Fruit fly (Drosophila melanogaster) Kc167 (cell line): ENCODE data around the gene Atg5.

Experiments used
- Myc ChIP-seq: fragments of >200 bp; optimal IDR thresholded peaks from 2 replicates; lab custom pipeline; 2017; ENCODE audit warnings: missing external identifiers
- Sin3A ChIP-seq: fragments of >200 bp; optimal IDR thresholded peaks from 2 replicates; lab custom pipeline; 2018; ENCODE audit warnings: missing external identifiers
- h ChIP-seq: fragments of >200 bp; optimal IDR thresholded peaks from 3 replicates; lab custom pipeline; 2018; ENCODE audit warnings: missing external identifiers
- insv ChIP-seq: fragments of >200 bp; optimal IDR thresholded peaks from 3 replicates; lab custom pipeline; 2018; ENCODE audit warnings: missing external identifiers
- psq ChIP-seq: fragments of >200 bp; optimal IDR thresholded peaks from 2 replicates; lab custom pipeline; 2017; ENCODE audit warnings: missing external identifiers
- ttk ChIP-seq: sonication (Bioruptor generic); optimal IDR thresholded peaks from 2 replicates; lab custom pipeline; 2017; ENCODE audit warnings: missing external identifiers

Atg5 gene

DNA sequence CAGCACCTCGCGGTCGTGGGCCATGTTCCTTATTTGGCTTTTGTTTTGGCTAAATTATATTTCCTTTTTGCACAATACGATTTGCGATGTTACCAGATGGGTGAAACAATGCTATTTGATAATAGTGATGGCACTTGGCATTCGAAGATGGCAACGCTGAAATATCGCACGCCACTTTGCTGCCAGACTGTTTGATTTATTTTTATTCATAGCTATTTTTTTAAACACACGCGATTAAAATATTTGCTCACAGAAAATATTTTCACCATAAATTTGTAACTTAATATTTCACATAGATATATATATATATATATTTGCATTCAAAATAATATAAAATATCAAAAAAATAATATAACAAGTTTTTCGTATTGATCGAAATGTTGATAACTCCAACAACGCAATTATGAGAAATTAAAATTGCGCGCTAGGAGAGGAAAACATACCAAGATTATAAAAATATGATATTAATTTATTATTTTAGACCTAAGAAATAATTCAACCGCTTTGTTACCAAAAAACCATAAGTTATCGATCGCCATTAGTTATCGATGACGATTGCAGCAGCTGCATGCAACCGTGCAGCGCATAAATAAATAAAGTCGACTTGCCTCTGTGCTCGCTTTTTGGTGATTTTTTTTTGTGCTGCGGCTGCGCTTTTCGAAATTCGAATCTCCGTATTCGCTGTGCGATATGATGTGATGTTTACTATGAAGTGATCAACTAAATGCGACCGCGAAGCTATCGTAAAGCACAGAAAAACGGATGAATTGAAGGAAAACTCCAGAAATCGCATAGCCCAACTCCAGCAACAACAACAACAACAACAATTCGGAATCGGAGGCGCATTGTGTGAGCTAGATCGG is at the start of gene Atg5, which contains the start of gene Dok:
Gene Atg5 (minus strand): TSS at position 122 of the 863 bp plus-strand sequence.
Gene Dok (plus strand): TSS at position 566 of the 863 bp plus-strand sequence.
- no peak for TF ChIP-seq h (lab: Kevin White, UChicago)
- TF ChIP-seq Sin3A (lab: Kevin White, UChicago), result no peak
- no peak for TF ChIP-seq psq (lab: Kevin White, UChicago)
- TF ChIP-seq ttk (lab: Kevin White, UChicago), result no peak
- no peak for TF ChIP-seq Myc (lab: Kevin White, UChicago)
- no peak for TF ChIP-seq insv (lab: Kevin White, UChicago)

DNA sequence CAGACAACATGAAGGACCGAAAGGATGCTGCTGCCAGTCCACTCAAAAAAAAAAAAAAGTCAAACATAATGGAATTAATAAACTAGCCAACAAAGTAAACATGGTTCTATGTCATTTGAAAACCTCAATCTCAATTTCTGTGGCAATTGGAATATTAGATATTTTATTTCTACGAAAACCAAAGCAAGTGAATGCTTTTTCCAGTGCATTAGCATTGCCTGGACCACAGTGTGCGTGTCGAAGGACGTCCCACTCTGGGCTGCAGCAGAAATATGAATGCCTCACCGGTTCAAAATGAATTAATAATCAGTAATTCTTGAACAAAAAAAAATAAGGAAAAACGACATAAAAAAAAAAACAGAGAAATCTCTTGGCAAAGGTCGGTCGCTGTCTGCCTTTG is 48.9 kb upstream of the Atg5 start:
- no peak for TF ChIP-seq Myc (lab: Kevin White, UChicago)
- TF ChIP-seq ttk (lab: Kevin White, UChicago), result no peak
- TF ChIP-seq insv (lab: Kevin White, UChicago), result no peak
- TF ChIP-seq h (lab: Kevin White, UChicago), result no peak
- no peak for TF ChIP-seq psq (lab: Kevin White, UChicago)
- TF ChIP-seq Sin3A (lab: Kevin White, UChicago), result no peak

DNA sequence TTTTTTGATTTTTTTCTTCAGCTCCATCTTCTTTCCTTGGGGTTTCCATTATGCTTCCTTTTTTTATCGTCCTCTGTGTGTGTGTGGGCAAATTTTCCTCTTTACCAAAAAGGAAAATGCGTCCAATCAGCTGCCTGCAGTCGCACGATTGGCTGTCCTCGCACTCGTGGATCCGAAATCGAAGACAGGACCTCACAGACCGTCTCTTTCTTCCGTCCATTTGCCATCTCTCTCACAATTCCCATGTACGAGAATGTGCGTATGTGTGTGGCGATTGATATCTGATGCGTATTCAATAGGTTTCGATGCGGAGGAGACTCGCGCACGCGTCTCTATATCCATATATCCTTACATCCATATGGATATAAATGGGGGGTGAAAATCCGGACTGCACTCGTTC is 44.8 kb upstream of the Atg5 start:
- TF ChIP-seq h (lab: Kevin White, UChicago), result no peak
- TF ChIP-seq psq (lab: Kevin White, UChicago), result no peak
- no peak for TF ChIP-seq insv (lab: Kevin White, UChicago)
- TF ChIP-seq Sin3A (lab: Kevin White, UChicago), result no peak
- TF ChIP-seq Myc (lab: Kevin White, UChicago), result no peak

DNA sequence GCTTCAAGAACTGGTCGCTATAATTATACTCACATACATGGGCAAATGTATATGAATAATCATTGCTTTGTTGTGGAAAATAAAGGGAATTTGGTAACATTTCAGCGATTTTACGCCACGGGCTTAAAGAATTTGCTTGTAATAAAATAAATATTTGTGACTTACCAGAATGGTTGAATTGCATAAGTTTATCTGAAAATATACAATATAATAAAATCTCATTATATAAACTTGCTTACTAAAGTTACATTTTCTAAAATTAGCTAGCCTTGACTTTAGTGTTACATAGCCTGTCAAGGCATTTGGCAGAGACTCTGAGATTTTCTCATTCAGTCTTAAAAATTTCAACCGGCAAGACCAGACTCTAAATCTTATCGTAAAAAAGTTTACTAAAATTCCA is 34.9 kb upstream of the Atg5 start, which contains the start of gene CG1999:
Gene CG1999 (plus strand): TSS at position 301 of the 400 bp plus-strand sequence.
- TF ChIP-seq ttk (lab: Kevin White, UChicago) (no peak), Myc (lab: Kevin White, UChicago) (no peak), insv (lab: Kevin White, UChicago) (no peak), Sin3A (lab: Kevin White, UChicago) (no peak), psq (lab: Kevin White, UChicago) (no peak), h (lab: Kevin White, UChicago) (no peak)

DNA sequence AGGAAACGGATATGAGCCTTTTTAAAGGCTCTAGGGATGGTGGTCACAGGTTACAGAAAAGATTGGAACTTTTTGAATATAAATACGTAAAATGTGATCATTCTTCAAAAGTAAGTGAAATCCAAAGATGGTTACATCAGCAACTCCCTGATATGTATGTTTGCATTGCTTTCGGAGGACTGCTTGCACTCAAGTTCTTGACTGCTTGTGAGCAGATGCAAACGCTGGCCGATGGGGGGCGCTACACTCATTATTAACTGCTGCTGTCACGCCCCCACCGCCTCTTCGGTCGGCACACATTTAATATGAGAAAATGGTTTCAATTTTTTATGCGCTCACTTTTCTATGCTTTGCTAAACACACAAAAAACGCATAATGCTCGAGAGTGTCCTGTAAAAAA is 26.4 kb upstream of the Atg5 start:
- TF ChIP-seq h (lab: Kevin White, UChicago) (no peak), psq (lab: Kevin White, UChicago) (no peak), insv (lab: Kevin White, UChicago) (no peak), Sin3A (lab: Kevin White, UChicago) (no peak), Myc (lab: Kevin White, UChicago) (no peak), ttk (lab: Kevin White, UChicago) (no peak)

DNA sequence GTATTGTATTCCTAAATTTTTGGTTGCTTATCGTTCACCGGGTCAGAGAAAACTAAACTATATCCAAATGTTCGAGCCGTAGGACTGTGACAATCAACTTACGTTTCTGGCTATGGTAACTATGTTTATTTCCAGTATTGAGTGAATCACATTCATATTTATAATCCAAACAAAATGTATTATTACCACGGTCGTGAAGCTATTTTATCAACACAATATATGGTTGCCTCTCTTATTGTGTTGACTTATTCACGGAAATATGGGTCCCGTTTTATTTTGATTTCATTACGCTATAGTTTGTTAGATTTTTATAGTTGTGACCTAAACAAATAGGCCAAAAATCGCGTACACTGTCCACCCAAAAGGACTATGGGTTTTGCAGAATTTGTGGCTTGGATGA is 23.8 kb upstream of the Atg5 start, which contains the start of gene CG15034:
Gene CG15034 (minus strand): TSS at position 101 of the 400 bp plus-strand sequence.
- no peak for TF ChIP-seq Myc (lab: Kevin White, UChicago)

DNA sequence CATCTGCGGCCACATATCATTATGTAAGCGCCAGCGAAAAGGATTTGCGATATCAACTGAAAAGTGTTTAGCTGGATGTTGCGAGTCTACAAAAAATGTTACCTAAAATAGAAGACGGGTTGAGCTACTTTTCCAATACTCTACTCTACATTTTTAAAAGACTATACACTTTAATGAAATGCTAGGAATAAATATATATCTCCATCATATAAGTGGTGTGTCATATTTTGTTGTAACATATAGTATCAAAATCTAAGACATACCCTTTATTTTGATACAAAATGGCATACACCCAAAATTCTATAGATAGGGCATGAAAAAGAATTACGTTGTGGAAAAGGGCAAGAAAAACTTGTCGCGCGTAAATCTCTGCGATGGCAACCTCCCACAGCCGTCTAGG is 19.4 kb upstream of the Atg5 start:
- TF ChIP-seq insv (lab: Kevin White, UChicago) (no peak), Myc (lab: Kevin White, UChicago) (no peak), h (lab: Kevin White, UChicago) (no peak), ttk (lab: Kevin White, UChicago) (no peak), Sin3A (lab: Kevin White, UChicago) (no peak), psq (lab: Kevin White, UChicago) (no peak)

DNA sequence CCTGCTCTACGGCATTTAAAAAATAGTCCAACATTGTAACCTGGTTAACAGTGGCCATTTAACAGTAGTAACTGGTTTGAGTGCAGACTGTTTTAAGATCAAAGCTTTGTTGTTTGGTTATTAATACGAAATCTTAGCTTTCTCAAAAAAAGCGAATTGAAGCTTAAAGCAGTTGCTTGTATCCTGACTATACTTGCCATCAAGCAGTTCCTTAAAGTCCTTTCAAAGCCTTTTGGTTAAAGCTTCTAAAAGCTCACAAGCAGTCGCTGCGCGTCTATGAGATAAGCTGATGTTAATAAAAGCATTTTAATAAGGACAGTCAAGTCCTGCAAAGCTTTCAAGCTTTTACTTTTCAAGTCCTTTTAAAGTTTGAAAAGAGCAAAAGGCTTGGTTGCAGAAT is 17.1 kb upstream of the Atg5 start:
- TF ChIP-seq psq (lab: Kevin White, UChicago) (no peak), h (lab: Kevin White, UChicago) (no peak), ttk (lab: Kevin White, UChicago) (no peak), Sin3A (lab: Kevin White, UChicago) (no peak), insv (lab: Kevin White, UChicago) (no peak), Myc (lab: Kevin White, UChicago) (no peak)

DNA sequence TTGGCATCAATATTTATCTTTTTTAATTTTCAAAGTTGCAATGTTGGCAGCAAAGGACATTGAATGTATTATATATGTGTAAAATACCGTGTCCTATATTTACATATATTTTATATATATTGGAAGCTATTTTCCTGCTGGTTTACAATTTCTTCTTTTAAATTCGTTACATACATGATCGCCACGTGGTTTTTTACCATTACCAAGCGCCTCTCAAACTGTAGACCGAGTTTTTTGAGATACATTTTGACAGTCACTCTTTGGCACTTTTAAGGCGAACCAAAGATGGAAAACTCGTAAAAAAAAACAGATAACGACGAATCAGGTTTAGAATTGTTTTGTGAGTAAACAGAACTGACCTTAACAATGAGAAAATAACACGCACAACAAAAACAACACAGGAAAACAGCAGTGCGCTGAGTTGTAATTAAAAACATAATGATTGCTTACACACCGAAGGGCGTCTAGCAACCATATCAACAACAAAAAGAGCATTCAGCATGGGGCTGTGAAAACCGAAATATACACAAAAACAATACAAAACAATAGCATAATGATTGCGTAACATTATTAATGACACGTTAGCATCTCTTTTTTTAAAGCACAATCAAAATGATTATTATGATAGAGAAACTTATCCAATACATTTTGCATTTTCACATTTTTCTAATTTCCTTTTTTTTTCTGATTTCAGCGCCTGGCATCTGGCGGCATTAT is 16.2 kb upstream of the Atg5 start:
- no peak for TF ChIP-seq h (lab: Kevin White, UChicago)

DNA sequence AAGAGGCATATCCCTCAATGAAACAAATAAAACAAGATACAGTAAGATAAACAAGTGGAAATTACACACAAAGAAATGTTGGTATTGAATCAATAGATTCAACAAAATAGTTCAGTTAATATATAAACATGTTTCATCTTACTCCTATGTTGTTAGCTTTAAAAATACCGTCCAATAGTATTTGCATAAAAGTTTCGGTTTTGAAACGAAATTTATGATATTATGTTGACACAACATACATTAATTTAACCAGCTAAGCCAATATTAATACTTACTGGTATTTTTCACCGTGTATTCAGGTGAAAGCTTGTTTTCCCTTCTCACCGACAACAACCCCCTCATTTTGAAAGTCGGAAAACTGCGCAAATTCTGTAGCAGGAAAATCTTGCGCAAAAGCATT is 15.0 kb upstream of the Atg5 start:
- TF ChIP-seq insv (lab: Kevin White, UChicago) (no peak), Sin3A (lab: Kevin White, UChicago) (no peak), Myc (lab: Kevin White, UChicago) (no peak), h (lab: Kevin White, UChicago) (no peak), ttk (lab: Kevin White, UChicago) (no peak), psq (lab: Kevin White, UChicago) (no peak)

DNA sequence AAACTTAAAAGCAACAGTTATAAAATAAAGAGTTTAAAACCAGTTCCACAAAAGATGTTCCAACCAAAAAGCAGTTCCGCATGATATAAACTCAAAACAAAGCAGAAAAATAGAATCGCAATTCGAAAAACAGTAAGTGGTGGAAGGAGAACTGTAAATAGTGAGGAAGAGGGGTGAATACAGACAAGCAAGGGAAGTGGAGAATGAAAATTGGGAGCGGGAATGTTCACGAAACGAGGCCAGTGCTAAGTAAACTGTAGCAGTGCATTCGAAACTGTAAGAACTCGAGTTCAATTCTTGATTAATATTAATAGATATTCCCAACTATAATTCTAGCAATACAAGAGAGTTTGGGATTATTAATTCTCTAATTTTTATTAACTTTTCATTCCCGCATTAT is 14.4 kb upstream of the Atg5 start:
- TF ChIP-seq ttk (lab: Kevin White, UChicago) (no peak), psq (lab: Kevin White, UChicago) (no peak), Sin3A (lab: Kevin White, UChicago) (no peak), h (lab: Kevin White, UChicago) (no peak), insv (lab: Kevin White, UChicago) (no peak), Myc (lab: Kevin White, UChicago) (no peak)
